Fruit fly (Drosophila melanogaster) whole organism, pupa: ENCODE data around the gene mei-41.

Experiments
- CG14655 ChIP-seq: fragments of 200-800 bp; sonication (Bioruptor generic); optimal IDR thresholded peaks from 3 replicates; lab custom pipeline; 2017; ENCODE audit warnings: mild to moderate bottlenecking, missing biosample characterization, missing genetic modification reagents, missing genetic modification characterization
- CG15710 ChIP-seq: fragments of 200-800 bp; sonication (Bioruptor generic); optimal IDR thresholded peaks from 2 replicates; lab custom pipeline; 2018; ENCODE audit warnings: missing biosample characterization, mild to moderate bottlenecking, missing genetic modification characterization, moderate library complexity
- CG34367 ChIP-seq: fragments of 200-800 bp; sonication (Bioruptor generic); optimal IDR thresholded peaks from 2 replicates; lab custom pipeline; 2018; ENCODE audit warnings: missing biosample characterization, mild to moderate bottlenecking, missing genetic modification characterization
- CG4496 ChIP-seq: fragments of 200-800 bp; sonication (Bioruptor generic); IDR thresholded peaks from 3 replicates; pipeline ENCODE4 v1.3.6; 2022; ENCODE audit warnings: missing biosample characterization, missing genetic modification characterization
- CG8159 ChIP-seq: fragments of 200-800 bp; sonication (Bioruptor generic); optimal IDR thresholded peaks from 3 replicates; lab custom pipeline; 2018; ENCODE audit warnings: missing biosample characterization, mild to moderate bottlenecking, missing genetic modification characterization, moderate library complexity
- CG8301 ChIP-seq: fragments of 200-800 bp; sonication (Bioruptor generic); optimal IDR thresholded peaks from 2 replicates; lab custom pipeline; 2018; ENCODE audit warnings: missing biosample characterization, mild to moderate bottlenecking, missing genetic modification characterization
- Pif1A ChIP-seq: fragments of 200-800 bp; sonication (Bioruptor generic); optimal IDR thresholded peaks from 3 replicates; lab custom pipeline; 2016; ENCODE audit warnings: missing biosample characterization, missing genetic modification characterization
- Pif1B ChIP-seq: fragments of 200-800 bp; sonication (Bioruptor generic); optimal IDR thresholded peaks from 3 replicates; lab custom pipeline; 2016; ENCODE audit warnings: missing biosample characterization, missing genetic modification characterization

DNA sequence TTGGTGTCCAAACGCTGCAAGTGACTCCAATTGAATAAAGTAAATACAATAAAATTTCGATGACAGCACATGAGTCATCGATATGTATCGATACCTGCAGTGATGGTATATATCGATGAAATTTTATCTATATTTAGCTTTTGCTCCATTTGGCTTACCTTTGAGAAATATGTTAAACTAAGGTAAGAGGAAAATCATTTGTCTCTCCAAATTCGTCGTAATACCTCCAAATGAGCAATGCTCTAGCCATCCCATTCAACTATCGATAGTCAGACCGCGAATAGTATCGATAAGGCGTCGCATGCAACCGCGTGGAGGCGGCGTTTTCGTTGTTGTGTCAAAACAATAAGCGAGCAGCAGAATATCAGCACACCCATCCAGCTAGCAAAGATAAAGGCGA lies 49.7 kb downstream of the mei-41 start, which contains the start of the genes Cdc50 and rngo:
- TF ChIP-seq Pif1A (GFP tag; lab: Kevin White, UChicago) (no peak), CG4496 (GFP tag; lab: Robert Waterston, UW) (no peak), CG34367 (tag; lab: Kevin White, UChicago) (no peak), Pif1B (GFP tag; lab: Kevin White, UChicago) (no peak), CG8159 (tag; lab: Kevin White, UChicago) (no peak), CG14655 (GFP tag; lab: Kevin White, UChicago) (no peak), CG8301 (no peak), CG15710 (no peak)
